Worm (Caenorhabditis elegans) whole organism, late embryonic: ENCODE results near the gene epg-7.
"Not testable (repeated sequence)": the region's sequence is repeated elsewhere in the genome, so short reads cannot be mapped to it uniquely, and the experiment has no call there.

Source experiments
- C08G9.2 ChIP-seq: sonication (generic microtip); optimal IDR thresholded peaks from 2 replicates; lab custom pipeline; 2016; ENCODE audit warnings: mild to moderate bottlenecking, missing genetic modification characterization, moderate library complexity, missing compliant biosample characterization
- C38D4.7 ChIP-seq: fragments of 200-800 bp; sonication (Bioruptor generic); optimal IDR thresholded peaks from 2 replicates; lab custom pipeline; 2018; ENCODE audit warnings: mild to moderate bottlenecking, missing genetic modification characterization, moderate library complexity, missing compliant biosample characterization
- F13H6.1 ChIP-seq: sonication (generic microtip); optimal IDR thresholded peaks from 2 replicates; lab custom pipeline; 2016; ENCODE audit warnings: missing genetic modification characterization, missing compliant biosample characterization
- K09A11.1 ChIP-seq: sonication (generic microtip); optimal IDR thresholded peaks from 2 replicates; lab custom pipeline; 2017; ENCODE audit warnings: antibody characterized with exemption, mild to moderate bottlenecking, missing genetic modification characterization, missing compliant biosample characterization; ENCODE audit not compliant: insufficient read depth
- Y22D7AL.16 ChIP-seq: sonication (generic microtip); optimal IDR thresholded peaks from 2 replicates; lab custom pipeline; 2016; ENCODE audit warnings: missing genetic modification characterization, missing compliant biosample characterization
- ahr-1 ChIP-seq: sonication (generic microtip); optimal IDR thresholded peaks from 2 replicates; lab custom pipeline; 2016; ENCODE audit warnings: missing genetic modification characterization, missing compliant biosample characterization
- ama-1 ChIP-seq: fragments of 150-350 bp; optimal IDR thresholded peaks from 2 replicates; lab custom pipeline; 2014
- ceh-19 ChIP-seq: fragments of 200-800 bp; sonication (Bioruptor generic); optimal IDR thresholded peaks from 2 replicates; lab custom pipeline; 2018; ENCODE audit warnings: mild to moderate bottlenecking, missing genetic modification characterization, missing compliant biosample characterization
- ceh-2 ChIP-seq: sonication (generic microtip); optimal IDR thresholded peaks from 2 replicates; lab custom pipeline; 2016; ENCODE audit warnings: missing genotype, missing genetic modification characterization, missing compliant biosample characterization
- ceh-24 ChIP-seq: sonication (generic microtip); optimal IDR thresholded peaks from 2 replicates; lab custom pipeline; 2016; ENCODE audit warnings: mild to moderate bottlenecking, missing genetic modification characterization, missing compliant biosample characterization
- ceh-30 ChIP-seq: fragments of 150-350 bp; optimal IDR thresholded peaks from 2 replicates; lab custom pipeline; 2014; ENCODE audit warnings: missing biosample characterization, missing genetic modification characterization
- ceh-45 ChIP-seq: fragments of 200-800 bp; sonication (Bioruptor generic); IDR thresholded peaks from 2 replicates; pipeline ENCODE4 v1.3.6; 2022; ENCODE audit warnings: missing genetic modification reagents, missing genetic modification characterization, missing compliant biosample characterization
- ceh-48 ChIP-seq: sonication (generic microtip); optimal IDR thresholded peaks from 2 replicates; lab custom pipeline; 2016; ENCODE audit warnings: missing genetic modification characterization, inconsistent platforms, missing compliant biosample characterization
- ceh-6 ChIP-seq: fragments of 200-800 bp; sonication (Bioruptor generic); optimal IDR thresholded peaks from 2 replicates; lab custom pipeline; 2018; ENCODE audit warnings: mild to moderate bottlenecking, missing genetic modification characterization, missing compliant biosample characterization
- eyg-1 ChIP-seq: sonication (generic microtip); optimal IDR thresholded peaks from 2 replicates; lab custom pipeline; 2016; ENCODE audit warnings: missing genotype, missing genetic modification characterization, missing compliant biosample characterization
- fax-1 ChIP-seq: sonication (generic microtip); optimal IDR thresholded peaks from 2 replicates; lab custom pipeline; 2016; ENCODE audit warnings: missing genotype, missing genetic modification characterization, missing compliant biosample characterization
- gmeb-2 ChIP-seq: sonication (generic microtip); optimal IDR thresholded peaks from 2 replicates; lab custom pipeline; 2016; ENCODE audit warnings: missing genetic modification characterization, inconsistent platforms, missing compliant biosample characterization
- hlh-15 ChIP-seq: sonication (generic microtip); optimal IDR thresholded peaks from 2 replicates; lab custom pipeline; 2016; ENCODE audit warnings: missing genetic modification characterization, missing compliant biosample characterization
- hlh-30 ChIP-seq: sonication (generic microtip); optimal IDR thresholded peaks from 2 replicates; lab custom pipeline; 2017; ENCODE audit warnings: antibody characterized with exemption, missing genetic modification characterization, missing compliant biosample characterization; ENCODE audit not compliant: insufficient read depth
- lim-6 ChIP-seq: sonication (generic microtip); optimal IDR thresholded peaks from 2 replicates; lab custom pipeline; 2016; ENCODE audit warnings: missing genetic modification characterization, missing compliant biosample characterization
- madf-2 ChIP-seq: sonication (generic microtip); optimal IDR thresholded peaks from 2 replicates; lab custom pipeline; 2017; ENCODE audit warnings: missing genetic modification characterization, missing compliant biosample characterization
- nhr-11 ChIP-seq: fragments of 150-350 bp; optimal IDR thresholded peaks from 2 replicates; lab custom pipeline; 2014; ENCODE audit warnings: missing biosample characterization, missing genetic modification characterization
- nhr-232 ChIP-seq: sonication (generic microtip); optimal IDR thresholded peaks from 2 replicates; lab custom pipeline; 2016; ENCODE audit warnings: missing genetic modification characterization, missing compliant biosample characterization
- npax-4 ChIP-seq: sonication (generic microtip); optimal IDR thresholded peaks from 2 replicates; lab custom pipeline; 2016; ENCODE audit warnings: missing genetic modification characterization, missing compliant biosample characterization
- odd-2 ChIP-seq: sonication (generic microtip); optimal IDR thresholded peaks from 2 replicates; lab custom pipeline; 2017; ENCODE audit warnings: antibody characterized with exemption, mild to moderate bottlenecking, missing genetic modification characterization, missing compliant biosample characterization
- pag-3 ChIP-seq: sonication (generic microtip); optimal IDR thresholded peaks from 2 replicates; lab custom pipeline; 2016; ENCODE audit warnings: missing compliant biosample characterization, missing genetic modification characterization, borderline replicate concordance
- pqm-1 ChIP-seq: sonication (generic microtip); optimal IDR thresholded peaks from 2 replicates; lab custom pipeline; 2016; ENCODE audit warnings: missing genetic modification characterization, missing compliant biosample characterization
- sdc-2 ChIP-seq: sonication (generic microtip); optimal IDR thresholded peaks from 2 replicates; lab custom pipeline; 2016; ENCODE audit warnings: missing genotype, missing genetic modification characterization, missing compliant biosample characterization
- syd-9 ChIP-seq: sonication (generic microtip); optimal IDR thresholded peaks from 2 replicates; lab custom pipeline; 2016; ENCODE audit warnings: mild to moderate bottlenecking, missing genetic modification characterization, moderate library complexity, missing compliant biosample characterization
- tbx-7 ChIP-seq: sonication (generic microtip); optimal IDR thresholded peaks from 2 replicates; lab custom pipeline; 2016; ENCODE audit warnings: missing genotype, missing genetic modification characterization, missing compliant biosample characterization
- ttx-3 ChIP-seq: sonication (generic microtip); optimal IDR thresholded peaks from 2 replicates; lab custom pipeline; 2016; ENCODE audit warnings: missing genetic modification reagents, missing genetic modification characterization, missing compliant biosample characterization
- unc-42 ChIP-seq: sonication (generic microtip); optimal IDR thresholded peaks from 2 replicates; lab custom pipeline; 2016; ENCODE audit warnings: missing genotype, missing genetic modification characterization, missing compliant biosample characterization
- unc-86 ChIP-seq: sonication (generic microtip); optimal IDR thresholded peaks from 2 replicates; lab custom pipeline; 2016; ENCODE audit warnings: missing genetic modification characterization, missing compliant biosample characterization

The epg-7 gene

DNA sequence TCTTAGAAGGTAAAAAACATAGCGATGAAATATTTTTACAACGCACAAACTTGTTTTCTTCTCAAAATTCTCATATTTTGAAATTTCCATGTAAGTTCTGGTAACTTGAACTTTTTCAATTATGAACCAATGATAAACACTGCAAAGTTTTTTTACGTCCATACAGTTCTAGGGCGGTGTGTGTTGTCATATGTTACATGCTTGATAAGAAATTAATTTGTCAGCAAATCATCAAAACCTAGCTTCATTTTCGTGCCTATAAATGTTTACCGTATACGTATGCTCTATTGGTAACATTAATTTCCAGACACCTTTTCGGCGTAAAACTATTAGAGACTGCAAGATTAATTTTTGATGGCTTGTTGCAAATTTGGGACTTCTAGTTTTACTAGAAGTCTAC, 8.7 kb downstream of the epg-7 start:
- TF ChIP-seq ceh-48 (tag; lab: Kevin White, UChicago) (no peak), ama-1 (lab: Kevin White, UChicago) (no peak), ceh-30 (no peak), ceh-19 (GFP tag; lab: Kevin White, UChicago) (no peak), syd-9 (tag; lab: Kevin White, UChicago) (no peak), npax-4 (no peak), Y22D7AL.16 (tag; lab: Kevin White, UChicago) (no peak), hlh-15 (no peak), C08G9.2 (tag; lab: Kevin White, UChicago) (no peak), pqm-1 (no peak), fax-1 (tag; lab: Kevin White, UChicago) (no peak)

DNA sequence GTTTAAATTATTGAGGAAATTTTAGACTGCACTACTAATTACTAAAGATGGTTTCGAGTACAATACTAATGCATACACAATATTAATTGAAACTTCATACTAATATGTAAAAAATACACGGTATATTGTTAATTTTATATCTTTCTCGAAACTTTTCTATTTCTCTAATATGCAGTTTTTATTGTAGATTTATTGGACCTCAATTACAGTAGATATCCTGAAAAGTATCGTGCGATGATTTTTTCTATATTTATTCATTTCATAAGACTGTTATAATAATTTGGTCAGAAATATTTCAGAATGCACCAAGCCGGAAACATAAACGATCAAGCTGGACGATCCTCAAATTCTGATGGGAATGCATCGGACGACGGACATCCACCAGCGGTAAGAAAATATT, 9.2 kb downstream of the epg-7 start, which contains the start of gene C07D8.5:
TSS of gene C07D8.5 (plus strand) at position 301 of the 400 bp plus-strand sequence.
- TF ChIP-seq nhr-232 (tag; lab: Kevin White, UChicago) = no peak
- TF ChIP-seq F13H6.1 = no peak
- TF ChIP-seq eyg-1 = no peak
- no peak for TF ChIP-seq hlh-30 (tag; lab: Kevin White, UChicago)
- TF ChIP-seq ceh-24 (tag; lab: Kevin White, UChicago) = no peak
- no peak for TF ChIP-seq tbx-7 (tag; lab: Kevin White, UChicago)

DNA sequence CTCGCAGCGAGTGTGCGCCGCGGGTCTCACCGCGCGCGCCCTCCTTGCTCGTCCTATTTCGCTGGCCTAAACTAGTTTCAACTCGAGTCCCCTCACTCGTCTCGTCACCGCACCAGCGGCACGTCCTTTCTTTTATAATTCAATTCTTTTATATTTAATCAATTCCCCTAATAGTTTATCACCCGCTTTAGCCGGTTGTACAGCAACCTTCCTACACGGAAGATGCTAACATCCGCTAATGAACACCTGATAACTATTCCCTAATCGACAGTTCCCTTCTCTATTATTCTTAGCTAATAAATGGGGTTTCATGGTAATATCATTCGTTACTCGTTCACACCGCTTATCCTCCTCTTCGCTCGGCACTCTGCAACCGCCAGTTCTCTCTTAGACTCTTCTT, 30.8 kb downstream of the epg-7 start, which contains the start of gene C56G3.2:
TSS of gene C56G3.2 (plus strand) at position 301 of the 400 bp plus-strand sequence.
- TF ChIP-seq C38D4.7; odd-2; lim-6 (tag; lab: Kevin White, UChicago): not testable (repeated sequence)

DNA sequence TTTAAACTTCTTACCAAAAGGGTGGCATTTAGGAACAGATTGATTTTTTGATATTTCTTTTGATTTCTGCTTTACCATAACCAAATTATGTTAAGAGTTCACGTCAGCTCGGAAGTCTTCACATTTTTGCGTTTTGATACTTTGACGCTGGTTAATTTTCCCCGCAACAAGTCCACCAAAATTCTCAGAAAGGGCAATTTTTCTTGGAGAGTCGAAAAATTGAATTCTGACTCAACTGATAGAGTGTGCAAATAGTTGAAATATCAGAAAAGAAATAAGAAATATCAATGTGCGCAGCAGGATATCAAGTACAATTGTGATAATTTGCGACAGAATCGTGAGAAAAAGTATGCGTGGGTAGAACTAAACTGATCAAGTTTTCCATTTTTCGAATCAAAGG, 35.3 kb downstream of the epg-7 start:
- no peak for TF ChIP-seq ceh-45 (GFP tag; lab: Robert Waterston, UW)
- no peak for TF ChIP-seq madf-2 (tag; lab: Kevin White, UChicago)
- TF ChIP-seq Y22D7AL.16 (tag; lab: Kevin White, UChicago) = no peak
- TF ChIP-seq tbx-7 (tag; lab: Kevin White, UChicago) = no peak
- TF ChIP-seq sdc-2 (tag; lab: Kevin White, UChicago) = no peak
- TF ChIP-seq C38D4.7 = no peak
- TF ChIP-seq nhr-11 (tag; lab: Kevin White, UChicago) = no peak
- TF ChIP-seq ttx-3 = no peak
- TF ChIP-seq ama-1 (lab: Kevin White, UChicago) = no peak
- TF ChIP-seq pag-3 = no peak
- TF ChIP-seq F13H6.1 = no peak
- no peak for TF ChIP-seq C08G9.2 (tag; lab: Kevin White, UChicago)

DNA sequence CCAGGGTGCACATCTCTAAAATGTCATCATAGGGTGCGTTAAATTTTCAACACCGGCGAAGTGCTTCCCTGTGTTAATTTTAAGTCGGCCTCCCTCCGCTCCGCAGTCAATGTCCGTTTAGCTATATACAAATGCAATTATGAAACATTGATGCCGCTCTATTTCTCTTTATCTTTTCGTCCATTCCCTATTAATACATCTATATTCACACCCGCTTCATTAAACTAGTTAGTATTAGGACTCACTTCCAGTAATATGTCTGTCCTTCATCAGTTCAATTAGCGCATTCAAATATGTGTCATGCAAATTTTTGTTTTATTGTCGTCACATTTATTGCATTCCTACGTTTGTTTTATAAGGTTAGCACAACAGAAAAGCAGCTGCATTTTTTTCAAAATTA, 37.4 kb downstream of the epg-7 start:
- peak; percentile 68 for TF ChIP-seq unc-42 (tag; lab: Kevin White, UChicago)
- no peak for TF ChIP-seq K09A11.1

DNA sequence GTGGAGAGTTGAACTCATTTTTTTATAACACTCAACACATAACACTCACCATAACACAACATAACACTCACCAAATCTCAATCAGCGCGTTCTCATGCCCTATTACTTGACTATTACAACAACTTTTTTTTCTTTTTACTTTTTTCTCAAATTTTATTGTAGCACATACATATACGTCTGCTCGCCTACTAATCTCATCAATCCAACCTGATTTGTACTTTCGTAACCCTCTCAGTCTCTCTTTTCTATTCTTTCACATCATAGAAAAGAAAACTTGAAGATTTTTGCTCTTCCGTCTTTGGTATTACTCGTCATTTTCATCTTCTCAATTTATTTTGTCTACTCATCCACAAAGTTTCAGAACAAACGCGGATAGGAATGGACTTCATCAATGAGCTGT, 42.4 kb downstream of the epg-7 start, which contains the start of gene npr-8:
TSS of gene npr-8 (plus strand) at position 362 of the 400 bp plus-strand sequence.
- TF ChIP-seq ceh-2 (tag; lab: Kevin White, UChicago) = no peak
- TF ChIP-seq unc-42 (tag; lab: Kevin White, UChicago) = peak; percentile 5

DNA sequence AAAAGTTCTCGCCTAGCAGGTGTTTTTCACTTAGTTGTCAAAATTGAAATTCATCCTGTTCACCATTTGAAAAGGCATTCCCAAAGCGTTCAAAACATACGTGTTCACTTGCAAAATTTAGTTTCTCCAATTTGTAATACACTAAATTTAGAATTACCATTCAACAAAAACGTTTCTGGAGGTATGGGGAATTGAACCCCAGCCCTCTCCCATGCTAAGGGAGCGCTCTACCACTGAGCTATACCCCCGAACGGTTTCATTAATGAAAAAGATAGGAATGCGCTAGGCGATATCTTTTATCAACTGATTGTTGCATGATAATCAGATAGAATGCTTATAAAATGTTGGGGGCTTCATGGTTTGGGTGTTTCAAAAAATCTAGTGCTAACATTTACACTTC, 44.1 kb downstream of the epg-7 start:
- TF ChIP-seq nhr-11 (tag; lab: Kevin White, UChicago) (no peak), gmeb-2 (tag; lab: Kevin White, UChicago) (no peak), ahr-1 (tag; lab: Kevin White, UChicago) (no peak), K09A11.1 (no peak), unc-86 (no peak), sdc-2 (tag; lab: Kevin White, UChicago) (no peak), ceh-6 (no peak), fax-1 (tag; lab: Kevin White, UChicago) (no peak)
- TF ChIP-seq, all 69 proteins: peak for 0
